Fruit fly (Drosophila melanogaster): ENCODE results near the gene bwa.

DNA sequence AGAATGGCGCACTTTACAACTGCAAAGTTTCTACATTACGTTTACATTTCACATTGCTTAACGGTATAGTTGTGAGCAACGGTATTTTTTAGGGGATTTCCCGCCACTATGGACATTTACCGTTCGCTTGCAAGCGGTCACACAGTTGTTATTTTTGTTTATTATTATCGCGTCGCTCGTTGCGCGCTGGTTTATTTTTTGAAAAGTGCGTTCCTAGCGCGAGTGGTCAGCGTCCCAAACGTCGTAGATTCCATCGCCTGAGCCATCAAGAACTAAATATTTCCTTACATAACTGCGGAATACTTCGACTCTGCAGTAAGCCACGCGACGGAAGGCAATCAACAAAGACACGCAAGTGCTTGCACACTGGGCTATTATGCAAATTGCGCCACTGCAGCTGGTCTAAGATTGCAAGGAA is at the start of gene bwa:
- TF ChIP-seq ttk (optimal IDR thresholded peaks at IDR 0.05) (no peak), psq (optimal IDR thresholded peaks at IDR 0.05) (no peak), Myc (optimal IDR thresholded peaks at IDR 0.05) (no peak), Sin3A (optimal IDR thresholded peaks at IDR 0.05) (no peak)
